Worm (Caenorhabditis elegans) whole organism, young adult: ENCODE data around the gene abt-1.

Experiments
- B0336.3 ChIP-seq: fragments of 200-800 bp; sonication (Bioruptor generic); IDR thresholded peaks from 2 replicates; pipeline ENCODE4 v1.3.6; 2022; ENCODE audit warnings: missing genetic modification characterization, missing compliant biosample characterization
- D2030.7 ChIP-seq: fragments of 200-800 bp; sonication (Bioruptor generic); IDR thresholded peaks from 2 replicates; pipeline ENCODE4 v1.3.6; 2022; ENCODE audit warnings: missing genetic modification reagents, missing genetic modification characterization, missing compliant biosample characterization
- F10E7.11 ChIP-seq: sonication (generic microtip); optimal IDR thresholded peaks from 2 replicates; lab custom pipeline; 2017; ENCODE audit warnings: mild to moderate bottlenecking, missing genetic modification characterization, moderate library complexity, missing compliant biosample characterization
- F33H1.4 ChIP-seq: fragments of 200-800 bp; sonication (Bioruptor generic); IDR thresholded peaks from 2 replicates; pipeline ENCODE4 v1.3.6; 2022; ENCODE audit warnings: missing genetic modification reagents, missing genetic modification characterization, missing compliant biosample characterization
- F37B4.10 ChIP-seq: fragments of 200-800 bp; sonication (Bioruptor generic); IDR thresholded peaks from 2 replicates; pipeline ENCODE4 v1.3.6; 2022; ENCODE audit warnings: missing genetic modification characterization, missing compliant biosample characterization
- F49E8.2 ChIP-seq: sonication (generic microtip); optimal IDR thresholded peaks from 3 replicates; lab custom pipeline; 2017; ENCODE audit warnings: missing genetic modification characterization, mild to moderate bottlenecking, missing compliant biosample characterization, antibody characterized with exemption, moderate library complexity; ENCODE audit not compliant: insufficient read depth
- Y53F4B.3 ChIP-seq: fragments of 200-800 bp; sonication (Bioruptor generic); IDR thresholded peaks from 2 replicates; pipeline ENCODE4 v1.3.6; 2022; ENCODE audit warnings: missing genetic modification reagents, missing genetic modification characterization, missing compliant biosample characterization
- ZK185.1 ChIP-seq: sonication (generic microtip); optimal IDR thresholded peaks from 2 replicates; lab custom pipeline; 2016; ENCODE audit warnings: mild to moderate bottlenecking, missing genetic modification characterization, missing compliant biosample characterization; ENCODE audit not compliant: poor library complexity, severe bottlenecking
- aptf-3 ChIP-seq: fragments of 200-800 bp; sonication (Bioruptor generic); IDR thresholded peaks from 2 replicates; pipeline ENCODE4 v1.3.6; 2022; ENCODE audit warnings: missing genetic modification characterization, missing compliant biosample characterization
- attf-6 ChIP-seq: fragments of 200-800 bp; sonication (Bioruptor generic); IDR thresholded peaks from 2 replicates; pipeline ENCODE4 v1.3.6; 2022; ENCODE audit warnings: missing genetic modification reagents, missing genetic modification characterization, missing compliant biosample characterization
- cebp-1 ChIP-seq, 2 experiments: fragments of 200-800 bp in 1 of 2; sonication (Bioruptor generic) in 1 of 2; sonication (generic microtip) in 1 of 2; IDR thresholded peaks in 1 of 2; optimal IDR thresholded peaks in 1 of 2; 2 replicates each; pipeline versions ENCODE4 v1.3.6 to Lab custom; 2017 to 2022; ENCODE audit warnings: missing compliant biosample characterization in 2 of 2, missing genetic modification characterization in 2 of 2, mild to moderate bottlenecking in 1 of 2, missing genetic modification reagents in 1 of 2, moderate library complexity in 1 of 2
- ceh-91 ChIP-seq: fragments of 200-800 bp; sonication (Bioruptor generic); IDR thresholded peaks from 2 replicates; pipeline ENCODE4 v1.3.6; 2022; ENCODE audit warnings: missing genetic modification reagents, missing genetic modification characterization, missing compliant biosample characterization
- die-1 ChIP-seq: sonication (generic microtip); optimal IDR thresholded peaks from 2 replicates; lab custom pipeline; 2016; ENCODE audit warnings: missing genotype, mild to moderate bottlenecking, missing genetic modification characterization, missing compliant biosample characterization
- dox-1 ChIP-seq: fragments of 200-800 bp; sonication (Bioruptor generic); IDR thresholded peaks from 2 replicates; pipeline ENCODE4 v1.3.6; 2022; ENCODE audit warnings: missing genetic modification reagents, missing genetic modification characterization, missing compliant biosample characterization
- efl-1 ChIP-seq: fragments of 150-350 bp; optimal IDR thresholded peaks from 2 replicates; lab custom pipeline; 2014; ENCODE audit warnings: missing biosample characterization, missing genetic modification reagents, missing genetic modification characterization
- ekl-4 ChIP-seq: fragments of 200-800 bp; sonication (Bioruptor generic); IDR thresholded peaks from 2 replicates; pipeline ENCODE4 v1.3.6; 2022; ENCODE audit warnings: missing genetic modification reagents, missing genetic modification characterization, missing compliant biosample characterization
- ets-4 ChIP-seq: fragments of 200-800 bp; sonication (Bioruptor generic); optimal IDR thresholded peaks from 2 replicates; lab custom pipeline; 2018; ENCODE audit warnings: mild to moderate bottlenecking, missing genetic modification characterization, missing compliant biosample characterization
- hsf-1 ChIP-seq: fragments of 200-800 bp; sonication (Bioruptor generic); IDR thresholded peaks from 2 replicates; pipeline ENCODE4 v1.3.6; 2022; ENCODE audit warnings: missing genetic modification reagents, missing genetic modification characterization, missing compliant biosample characterization
- let-607 ChIP-seq, 2 experiments: fragments of 200-800 bp in 1 of 2; sonication (Bioruptor generic) in 1 of 2; sonication (generic microtip) in 1 of 2; optimal IDR thresholded peaks; 2 replicates each; lab custom pipeline; 2016 to 2018; ENCODE audit warnings: mild to moderate bottlenecking in 2 of 2, missing compliant biosample characterization in 2 of 2, missing genetic modification characterization in 2 of 2, moderate library complexity in 2 of 2, missing genotype in 1 of 2
- lin-26 ChIP-seq: fragments of 200-800 bp; sonication (Bioruptor generic); IDR thresholded peaks from 2 replicates; pipeline ENCODE4 v1.3.6; 2022; ENCODE audit warnings: missing genetic modification reagents, missing genetic modification characterization, missing compliant biosample characterization
- lin-35 ChIP-seq, 3 experiments: fragments of 150-350 bp in 2 of 3; sonication (generic microtip) in 1 of 3; optimal IDR thresholded peaks; 2 replicates each; lab custom pipeline; 2014 to 2018; ENCODE audit warnings: missing biosample characterization in 3 of 3, missing genetic modification characterization in 3 of 3, missing genetic modification reagents in 3 of 3
- lin-40 ChIP-seq: sonication (generic microtip); optimal IDR thresholded peaks from 2 replicates; lab custom pipeline; 2016; ENCODE audit warnings: missing genetic modification characterization, mild to moderate bottlenecking, missing compliant biosample characterization, missing genotype, missing genetic modification reagents
- lin-54 ChIP-seq: fragments of 200-800 bp; sonication (Bioruptor generic); optimal IDR thresholded peaks from 2 replicates; lab custom pipeline; 2018; ENCODE audit warnings: mild to moderate bottlenecking, missing genetic modification characterization, missing compliant biosample characterization
- lsl-1 ChIP-seq: fragments of 200-800 bp; sonication (Bioruptor generic); optimal IDR thresholded peaks from 2 replicates; lab custom pipeline; 2018; ENCODE audit warnings: mild to moderate bottlenecking, missing genetic modification characterization, moderate library complexity, missing compliant biosample characterization
- madf-6 ChIP-seq: fragments of 200-800 bp; sonication (Bioruptor generic); IDR thresholded peaks from 2 replicates; pipeline ENCODE4 v1.3.6; 2022; ENCODE audit warnings: missing genetic modification reagents, missing genetic modification characterization, missing compliant biosample characterization
- madf-8 ChIP-seq: fragments of 200-800 bp; sonication (Bioruptor generic); conservative IDR thresholded peaks from 2 replicates; pipeline ENCODE4 v1.3.6; 2022; ENCODE audit warnings: missing genetic modification reagents, missing genetic modification characterization, missing compliant biosample characterization
- mes-4 ChIP-seq: sonication (generic microtip); optimal IDR thresholded peaks from 2 replicates; lab custom pipeline; 2016; ENCODE audit warnings: missing genotype, missing genetic modification characterization, missing compliant biosample characterization
- nfya-1 ChIP-seq: sonication (generic microtip); optimal IDR thresholded peaks from 2 replicates; lab custom pipeline; 2017; ENCODE audit warnings: antibody characterized with exemption, missing compliant biosample characterization, missing genetic modification characterization, borderline replicate concordance; ENCODE audit not compliant: insufficient read depth
- nhr-80 ChIP-seq: sonication (generic microtip); optimal IDR thresholded peaks from 2 replicates; lab custom pipeline; 2016; ENCODE audit warnings: missing genetic modification characterization, missing compliant biosample characterization
- nhr-90 ChIP-seq: sonication (generic microtip); optimal IDR thresholded peaks from 2 replicates; lab custom pipeline; 2016; ENCODE audit warnings: missing genotype, mild to moderate bottlenecking, missing genetic modification characterization, missing compliant biosample characterization
- pbrm-1 ChIP-seq: fragments of 200-800 bp; sonication (Bioruptor generic); IDR thresholded peaks from 2 replicates; pipeline ENCODE4 v1.3.6; 2022; ENCODE audit warnings: missing genetic modification reagents, missing genetic modification characterization, missing compliant biosample characterization
- rec-8 ChIP-seq, 2 experiments: sonication (generic microtip); optimal IDR thresholded peaks; 2 replicates each; lab custom pipeline; 2016; ENCODE audit warnings: mild to moderate bottlenecking in 2 of 2, missing genetic modification characterization in 2 of 2, missing genetic modification reagents in 2 of 2, missing genotype in 2 of 2, missing biosample characterization in 1 of 2, missing compliant biosample characterization in 1 of 2, moderate library complexity in 1 of 2
- snpc-1.1 ChIP-seq: sonication (generic microtip); optimal IDR thresholded peaks from 2 replicates; lab custom pipeline; 2017; ENCODE audit warnings: missing genetic modification characterization, mild to moderate bottlenecking, missing compliant biosample characterization, antibody characterized with exemption, moderate library complexity, missing genotype, missing genetic modification reagents; ENCODE audit not compliant: insufficient read depth
- snpc-3.4 ChIP-seq: sonication (generic microtip); optimal IDR thresholded peaks from 2 replicates; lab custom pipeline; 2017; ENCODE audit warnings: missing genetic modification characterization, mild to moderate bottlenecking, missing compliant biosample characterization, antibody characterized with exemption, moderate library complexity, missing genotype, missing genetic modification reagents
- snpc-4 ChIP-seq, 5 experiments: fragments of 150-350 bp in 1 of 5; sonication (generic microtip) in 4 of 5; optimal IDR thresholded peaks; 2 replicates each; lab custom pipeline; 2014 to 2018; ENCODE audit warnings: missing genetic modification characterization in 5 of 5, missing biosample characterization in 3 of 5, antibody characterized with exemption in 2 of 5, mild to moderate bottlenecking in 2 of 5, missing compliant biosample characterization in 2 of 5, missing genotype in 2 of 5, moderate library complexity in 2 of 5, missing genetic modification reagents in 1 of 5
- tbp1 ChIP-seq: fragments of 200-800 bp; sonication (Bioruptor generic); optimal IDR thresholded peaks from 2 replicates; lab custom pipeline; 2018; ENCODE audit warnings: mild to moderate bottlenecking, missing genetic modification characterization, missing compliant biosample characterization
- unc-130 ChIP-seq: sonication (generic microtip); optimal IDR thresholded peaks from 2 replicates; lab custom pipeline; 2016; ENCODE audit warnings: missing genetic modification reagents, missing genetic modification characterization, missing compliant biosample characterization
- xnd-1 ChIP-seq: sonication (generic microtip); optimal IDR thresholded peaks from 2 replicates; lab custom pipeline; 2016; ENCODE audit warnings: missing genotype, missing genetic modification reagents, missing genetic modification characterization, missing compliant biosample characterization
- ztf-26 ChIP-seq: sonication (generic microtip); optimal IDR thresholded peaks from 2 replicates; lab custom pipeline; 2017; ENCODE audit warnings: missing genetic modification characterization, missing compliant biosample characterization

abt-1 gene

ce11 chrIV:10245666-10246210 lies 31.0 kb upstream of the abt-1 start, which contains the start of gene F01G10.10 (continued):
- TF ChIP-seq F33H1.4 (GFP tag; lab: Robert Waterston, UW) (peak; percentile 25; the same call in 1 of the 2 replicates), F10E7.11 (tag; lab: Kevin White, UChicago) (peak; percentile 18), nfya-1 (tag; lab: Kevin White, UChicago) (no peak), die-1 (tag; lab: Kevin White, UChicago) (peak; percentile 23), B0336.3 (GFP tag; lab: Robert Waterston, UW) (peak; percentile 86), ZK185.1 (tag; lab: Kevin White, UChicago) (no peak), F37B4.10 (GFP tag; lab: Robert Waterston, UW) (0 out of 2 replicates have a peak, but pooled peaks have one; percentile 43), hsf-1 (GFP tag; lab: Robert Waterston, UW) (0 out of 2 replicates have a peak, but pooled peaks have one; percentile 63), D2030.7 (GFP tag; lab: Robert Waterston, UW) (peak; percentile 43), F49E8.2 (tag; lab: Kevin White, UChicago) (peak; percentile 5), lin-40 (tag; lab: Kevin White, UChicago) (peak; percentile 20), nhr-90 (tag; lab: Kevin White, UChicago) (peak; percentile 8), snpc-4 (GFP tag; optimal IDR thresholded peaks at IDR 0.05; lab: Kevin White, UChicago) (no peak), snpc-4 (tag; optimal IDR thresholded peaks at IDR 0.05; lab: Kevin White, UChicago) (peak in 2 of 4 experiments; percentile 19 to 39), rec-8 (tag; optimal IDR thresholded peaks at IDR 0.05; lab: Kevin White, UChicago) (peak in 1 of 2 experiments; percentile 31), lin-26 (GFP tag; lab: Robert Waterston, UW) (peak; percentile 56; the same call in 1 of the 2 replicates), attf-6 (GFP tag; lab: Robert Waterston, UW) (peak; percentile 48; the same call in 1 of the 2 replicates)

ce11 chrIV:10243276-10243675 lies 28.6 kb upstream of the abt-1 start, which contains the start of gene tkt-1:
TSS of gene tkt-1 (plus strand) at chrIV:10243612.
- TF ChIP-seq ets-4 (GFP tag; lab: Kevin White, UChicago) (peak; percentile 26), cebp-1 (GFP tag; IDR thresholded peaks at IDR 0.05; lab: Robert Waterston, UW) (no peak), cebp-1 (tag; optimal IDR thresholded peaks at IDR 0.05; lab: Kevin White, UChicago) (peak; percentile 4), madf-6 (no peak), Y53F4B.3 (no peak), tbp1 (peak; percentile 10), hsf-1 (GFP tag; lab: Robert Waterston, UW) (peak; percentile 74), ekl-4 (GFP tag; lab: Robert Waterston, UW) (0 out of 2 replicates have a peak, but pooled peaks have one; percentile 40), nhr-80 (peak; percentile 74)

DNA sequence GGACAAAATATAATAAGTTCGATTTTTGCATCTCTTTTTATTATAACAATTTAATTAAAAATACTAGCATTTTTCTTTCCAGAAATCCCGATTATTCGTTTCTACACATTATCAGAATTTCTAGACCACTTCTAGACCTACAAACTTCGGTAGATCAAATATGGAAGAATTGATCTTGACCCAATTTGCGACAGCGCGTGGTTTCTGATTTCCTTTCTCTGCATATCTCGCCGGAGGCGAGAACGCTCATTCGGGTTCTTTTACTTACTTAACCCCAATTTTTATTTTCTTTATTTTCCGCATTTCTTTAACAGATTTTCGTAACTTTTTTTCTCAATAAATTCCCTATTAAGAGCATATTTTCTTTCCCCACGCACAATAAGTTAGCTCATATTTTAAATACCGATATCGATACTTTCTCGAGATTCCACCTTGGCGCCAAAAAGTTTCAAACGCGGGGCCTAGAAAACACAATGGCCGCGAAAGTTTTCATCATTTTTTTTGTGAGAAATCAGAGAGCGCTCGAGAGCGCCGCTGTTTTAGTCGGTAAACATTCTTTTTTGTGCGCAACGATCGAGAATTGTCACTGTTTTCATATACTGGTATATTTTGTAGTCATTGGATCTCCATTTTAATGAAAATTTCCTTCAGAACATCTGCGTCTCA lies 27.9 kb upstream of the abt-1 start:
- TF ChIP-seq madf-6 = peak; percentile 91
- TF ChIP-seq D2030.7 (GFP tag; lab: Robert Waterston, UW) = peak; percentile 44
- peak; percentile 82 for TF ChIP-seq madf-8 (GFP tag; lab: Robert Waterston, UW)
- TF ChIP-seq snpc-1.1 (tag; lab: Kevin White, UChicago) = no peak
- TF ChIP-seq unc-130 (GFP tag; lab: Kevin White, UChicago) = peak; percentile 1
- peak; percentile 20; the same call in 1 of the 2 replicates for TF ChIP-seq pbrm-1 (GFP tag; lab: Robert Waterston, UW)
- peak; percentile 81 for TF ChIP-seq efl-1 (GFP tag; lab: Kevin White, UChicago)
- TF ChIP-seq snpc-3.4 = no peak
- no peak for TF ChIP-seq let-607 (tag; optimal IDR thresholded peaks at IDR 0.05; lab: Kevin White, UChicago)
- TF ChIP-seq lin-35 (GFP tag; optimal IDR thresholded peaks at IDR 0.05; lab: Kevin White, UChicago) = peak in 1 of 3 experiments; percentile 59
- 0 out of 2 replicates have a peak, but pooled peaks have one; percentile 48 for TF ChIP-seq hsf-1 (GFP tag; lab: Robert Waterston, UW)
- TF ChIP-seq dox-1 (GFP tag; lab: Robert Waterston, UW) = peak; percentile 62; the same call in 1 of the 2 replicates
- no peak for TF ChIP-seq ztf-26 (tag; lab: Kevin White, UChicago)
- TF ChIP-seq xnd-1 = peak; percentile 64
- peak; percentile 42; the same call in 1 of the 2 replicates for TF ChIP-seq ceh-91 (GFP tag; lab: Robert Waterston, UW)
- TF ChIP-seq lin-54 (GFP tag; lab: Kevin White, UChicago) = peak; percentile 48
- peak; percentile 20 for TF ChIP-seq lsl-1 (GFP tag; lab: Kevin White, UChicago)
- no peak for TF ChIP-seq aptf-3 (GFP tag; lab: Robert Waterston, UW)
- TF ChIP-seq nfya-1 (tag; lab: Kevin White, UChicago) = no peak
- peak; percentile 24 for TF ChIP-seq ZK185.1 (tag; lab: Kevin White, UChicago)
- no peak for TF ChIP-seq mes-4 (tag; lab: Kevin White, UChicago)
